Worm (Caenorhabditis elegans): Measurements from ENCODE around the gene timm-17B.2.

ce11 chrIV:8382695-8383094, 13.8 kb upstream of the timm-17B.2 start, which contains the start of gene D2096.9:
- no peak for TF ChIP-seq snpc-4 (tag; optimal IDR thresholded peaks at IDR 0.05)
- TF ChIP-seq nhr-77 (tag; optimal IDR thresholded peaks at IDR 0.05), result no peak
- no peak for TF ChIP-seq mbf-1 (tag; optimal IDR thresholded peaks at IDR 0.05)
- no peak for TF ChIP-seq egl-27 (tag; optimal IDR thresholded peaks at IDR 0.05)
- no peak for TF ChIP-seq lin-39 (tag; optimal IDR thresholded peaks at IDR 0.05)
- TF ChIP-seq unc-39 (tag; optimal IDR thresholded peaks at IDR 0.05), result no peak
- no peak for TF ChIP-seq zag-1 (tag; optimal IDR thresholded peaks at IDR 0.05)
- no peak for TF ChIP-seq nhr-11 (tag; optimal IDR thresholded peaks at IDR 0.05)
- no peak for TF ChIP-seq unc-55 (GFP tag; optimal IDR thresholded peaks at IDR 0.05)
- no peak for TF ChIP-seq nhr-129 (tag; optimal IDR thresholded peaks at IDR 0.05)
- no peak for TF ChIP-seq elt-3 (tag; optimal IDR thresholded peaks at IDR 0.05)
- TF ChIP-seq unc-62 (GFP tag; optimal IDR thresholded peaks at IDR 0.05), result no peak
- TF ChIP-seq alr-1 (tag; optimal IDR thresholded peaks at IDR 0.05), result no peak
- no peak for TF ChIP-seq ZK546.5 (tag; optimal IDR thresholded peaks at IDR 0.05)
